Worm (Caenorhabditis elegans) whole organism, early embryonic: Measurements from ENCODE around the gene lrpr-1.

Experiments
- B0310.2 ChIP-seq: sonication (generic microtip); optimal IDR thresholded peaks from 2 replicates; lab custom pipeline; 2016; ENCODE audit warnings: mild to moderate bottlenecking, missing genetic modification characterization, missing compliant biosample characterization
- F13C5.2 ChIP-seq: sonication (generic microtip); optimal IDR thresholded peaks from 2 replicates; lab custom pipeline; 2017; ENCODE audit warnings: mild to moderate bottlenecking, missing genetic modification characterization, inconsistent platforms, missing compliant biosample characterization
- aly-1 ChIP-seq: sonication (generic microtip); optimal IDR thresholded peaks from 2 replicates; lab custom pipeline; 2016; ENCODE audit warnings: missing genetic modification characterization, missing compliant biosample characterization
- ama-1 ChIP-seq: fragments of 150-350 bp; optimal IDR thresholded peaks from 2 replicates; lab custom pipeline; 2014
- ceh-13 ChIP-seq: fragments of 200-800 bp; sonication (Bioruptor generic); optimal IDR thresholded peaks from 2 replicates; lab custom pipeline; 2018; ENCODE audit warnings: mild to moderate bottlenecking, missing genetic modification characterization, missing compliant biosample characterization
- ceh-36 ChIP-seq: sonication (generic microtip); optimal IDR thresholded peaks from 2 replicates; lab custom pipeline; 2016; ENCODE audit warnings: missing genetic modification characterization, inconsistent platforms, missing compliant biosample characterization
- ets-7 ChIP-seq: sonication (generic microtip); optimal IDR thresholded peaks from 2 replicates; lab custom pipeline; 2016; ENCODE audit warnings: missing genotype, missing genetic modification characterization, missing compliant biosample characterization
- flt-1 ChIP-seq: fragments of 200-800 bp; sonication (Bioruptor generic); IDR thresholded peaks from 2 replicates; pipeline ENCODE4 v1.3.6; 2022; ENCODE audit warnings: missing genetic modification characterization, missing compliant biosample characterization
- hmbx-1 ChIP-seq: sonication (generic microtip); optimal IDR thresholded peaks from 2 replicates; lab custom pipeline; 2016; ENCODE audit warnings: mild to moderate bottlenecking, missing genetic modification characterization, missing compliant biosample characterization
- hmg-4 ChIP-seq: fragments of 200-800 bp; sonication (Bioruptor generic); optimal IDR thresholded peaks from 2 replicates; lab custom pipeline; 2018; ENCODE audit warnings: mild to moderate bottlenecking, missing genetic modification characterization, missing compliant biosample characterization
- hnd-1 ChIP-seq: sonication (generic microtip); optimal IDR thresholded peaks from 2 replicates; lab custom pipeline; 2016; ENCODE audit warnings: missing genetic modification characterization, missing compliant biosample characterization
- pes-1 ChIP-seq: fragments of 200-800 bp; sonication (Bioruptor generic); IDR thresholded peaks from 2 replicates; pipeline ENCODE4 v1.3.6; 2022; ENCODE audit warnings: missing genetic modification reagents, missing genetic modification characterization, missing compliant biosample characterization
- scrt-1 ChIP-seq: fragments of 200-800 bp; sonication (Bioruptor generic); IDR thresholded peaks from 2 replicates; pipeline ENCODE4 v1.3.6; 2022; ENCODE audit warnings: missing genetic modification characterization, missing compliant biosample characterization
- sea-1 ChIP-seq: fragments of 200-800 bp; sonication (Bioruptor generic); conservative IDR thresholded peaks from 2 replicates; pipeline ENCODE4 v1.3.6; 2022; ENCODE audit warnings: missing genetic modification characterization, missing compliant biosample characterization
- tbx-11 ChIP-seq: fragments of 200-800 bp; sonication (Bioruptor generic); IDR thresholded peaks from 2 replicates; pipeline ENCODE4 v1.3.6; 2022; ENCODE audit warnings: missing genetic modification characterization, missing compliant biosample characterization
- tbx-37 ChIP-seq: fragments of 200-800 bp; sonication (Bioruptor generic); conservative IDR thresholded peaks from 2 replicates; pipeline ENCODE4 v1.3.6; 2022; ENCODE audit warnings: missing genetic modification reagents, missing genetic modification characterization, missing compliant biosample characterization
- tra-4 ChIP-seq: sonication (generic microtip); optimal IDR thresholded peaks from 2 replicates; lab custom pipeline; 2017; ENCODE audit warnings: missing genetic modification characterization, missing compliant biosample characterization

Gene lrpr-1

ce11 chrV:5883735-5884134 is 34.0 kb downstream of the lrpr-1 start, which contains the start of gene C04E6.8:
TSS of gene C04E6.8 (minus strand) at chrV:5883835.
- TF ChIP-seq hmg-4 (GFP tag; lab: Kevin White, UChicago), result no peak
- no peak for TF ChIP-seq ceh-13
- TF ChIP-seq F13C5.2 (tag; lab: Kevin White, UChicago), result no peak
- no peak for TF ChIP-seq flt-1 (GFP tag; lab: Robert Waterston, UW)
- no peak for TF ChIP-seq sea-1
- no peak for TF ChIP-seq tra-4 (tag; lab: Kevin White, UChicago)
- TF ChIP-seq scrt-1, result no peak
- TF ChIP-seq aly-1 (tag; lab: Kevin White, UChicago), result no peak
- no peak for TF ChIP-seq ets-7 (tag; lab: Kevin White, UChicago)

DNA sequence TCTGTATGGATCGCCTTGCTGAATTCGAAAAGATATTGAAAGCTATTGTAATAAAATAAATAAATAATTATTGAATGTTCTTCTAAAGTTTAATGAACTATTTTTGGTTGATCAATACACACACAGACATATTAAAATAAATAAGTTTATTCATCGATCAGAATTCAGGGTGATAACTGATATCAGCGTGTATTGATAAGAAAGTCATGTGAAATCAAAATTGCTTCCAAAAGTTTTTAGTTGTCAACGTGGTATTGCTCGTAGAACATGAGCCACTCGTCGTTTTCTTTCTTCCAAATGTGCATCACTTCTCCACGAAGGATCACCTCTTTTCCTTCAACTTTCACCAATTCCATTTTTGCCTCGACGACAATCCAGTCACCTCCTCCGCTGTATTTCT is 35.3 kb downstream of the lrpr-1 start:
- TF ChIP-seq ceh-13 (no peak), pes-1 (GFP tag; lab: Robert Waterston, UW) (no peak), ceh-36 (tag; lab: Kevin White, UChicago) (no peak), sea-1 (no peak), tra-4 (tag; lab: Kevin White, UChicago) (no peak), ama-1 (lab: Kevin White, UChicago) (no peak), scrt-1 (no peak), hmg-4 (GFP tag; lab: Kevin White, UChicago) (no peak)

- TF ChIP-seq tra-4 (tag; lab: Kevin White, UChicago) (no peak), ama-1 (lab: Kevin White, UChicago) (no peak), ets-7 (tag; lab: Kevin White, UChicago) (no peak)
Observed at ce11 chrV:5880064-5880463, 37.6 kb downstream of the lrpr-1 start, which contains the start of gene C02G6.3. TSS of gene C02G6.3 (plus strand) at chrV:5880364.

DNA sequence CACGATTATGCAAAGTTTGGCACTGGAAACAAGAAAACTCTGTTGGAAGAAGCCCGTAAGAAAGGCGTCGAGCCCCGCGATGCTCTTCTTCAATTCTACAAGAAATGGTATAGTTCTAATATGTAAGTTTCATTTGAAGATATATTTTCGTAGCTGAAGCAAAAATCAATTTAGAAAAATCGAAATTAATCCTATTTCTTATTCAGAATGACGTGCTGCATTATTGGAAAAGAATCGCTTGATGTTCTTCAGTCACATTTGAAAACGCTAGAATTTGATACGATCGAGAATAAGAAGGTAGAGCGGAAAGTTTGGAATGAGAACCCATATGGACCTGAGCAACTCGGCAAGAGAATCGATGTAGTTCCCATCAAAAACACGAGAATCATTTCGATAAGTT is 40.7 kb downstream of the lrpr-1 start:
- TF ChIP-seq ama-1 (lab: Kevin White, UChicago) (no peak), B0310.2 (no peak), scrt-1 (no peak), tbx-11 (no peak), sea-1 (no peak), ceh-13 (no peak), F13C5.2 (tag; lab: Kevin White, UChicago) (no peak), hmg-4 (GFP tag; lab: Kevin White, UChicago) (no peak), hnd-1 (tag; lab: Kevin White, UChicago) (no peak), ets-7 (tag; lab: Kevin White, UChicago) (no peak), tbx-37 (GFP tag; lab: Robert Waterston, UW) (no peak), ceh-36 (tag; lab: Kevin White, UChicago) (no peak), flt-1 (GFP tag; lab: Robert Waterston, UW) (no peak), pes-1 (GFP tag; lab: Robert Waterston, UW) (no peak)

- TF ChIP-seq ceh-13, result no peak
Observed at ce11 chrV:5871759-5872158, 45.9 kb downstream of the lrpr-1 start, which contains the start of gene C02G6.2. TSS of gene C02G6.2 (plus strand) at chrV:5872059.

DNA sequence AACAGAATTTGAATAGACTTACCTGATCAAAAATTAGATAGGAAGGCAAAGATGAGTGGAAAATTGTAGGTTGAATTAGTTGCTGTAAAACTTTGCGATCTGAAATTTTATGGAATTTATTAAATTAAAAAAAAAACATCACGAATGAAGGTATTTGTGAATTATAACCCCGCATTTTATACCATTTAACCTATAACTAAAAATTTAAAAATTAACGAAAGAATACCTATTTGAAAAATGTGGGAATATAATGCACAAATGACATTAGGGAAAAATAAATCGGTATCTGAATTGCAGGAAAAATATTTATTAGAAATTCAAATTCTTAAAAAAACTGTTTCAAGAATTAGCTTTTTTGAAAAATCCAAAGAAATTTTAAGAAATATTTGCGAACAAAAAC is 48.5 kb downstream of the lrpr-1 start, which contains the start of gene F26F12.4:
F26F12.4 (minus strand) TSS at position 101 of the 400 bp plus-strand sequence.
- TF ChIP-seq tbx-11 (no peak), hmg-4 (GFP tag; lab: Kevin White, UChicago) (no peak), B0310.2 (no peak), ceh-36 (tag; lab: Kevin White, UChicago) (no peak), ama-1 (lab: Kevin White, UChicago) (no peak), tra-4 (tag; lab: Kevin White, UChicago) (no peak), flt-1 (GFP tag; lab: Robert Waterston, UW) (no peak), hnd-1 (tag; lab: Kevin White, UChicago) (no peak), ets-7 (tag; lab: Kevin White, UChicago) (no peak), aly-1 (tag; lab: Kevin White, UChicago) (no peak), hmbx-1 (tag; lab: Kevin White, UChicago) (no peak), ceh-13 (no peak), sea-1 (no peak), tbx-37 (GFP tag; lab: Robert Waterston, UW) (no peak), F13C5.2 (tag; lab: Kevin White, UChicago) (no peak), scrt-1 (no peak), pes-1 (GFP tag; lab: Robert Waterston, UW) (no peak)

DNA sequence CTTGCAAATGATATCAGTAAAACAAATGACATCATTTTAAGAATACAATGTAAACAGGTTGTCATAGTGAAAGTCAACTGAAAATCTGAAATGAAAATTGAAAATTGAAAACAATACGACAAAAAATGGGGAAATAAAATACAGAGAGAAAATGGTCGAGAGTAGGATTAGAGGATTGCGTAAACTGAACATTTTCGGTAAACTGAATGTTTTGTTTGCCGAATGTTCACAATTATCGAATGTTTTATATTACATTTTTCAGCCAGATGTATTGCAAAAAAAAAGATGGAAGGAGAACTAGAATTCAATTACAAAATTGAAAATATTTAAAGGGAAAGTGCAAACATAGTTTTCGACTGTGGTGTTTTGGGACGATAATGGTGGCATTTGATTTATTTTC is 52.6 kb downstream of the lrpr-1 start, which contains the start of gene F26F12.5:
F26F12.5 (minus strand) TSS at position 101 of the 400 bp plus-strand sequence.
- TF ChIP-seq sea-1 (no peak), ceh-36 (tag; lab: Kevin White, UChicago) (no peak), ceh-13 (no peak), hnd-1 (tag; lab: Kevin White, UChicago) (no peak), tbx-11 (no peak), pes-1 (GFP tag; lab: Robert Waterston, UW) (no peak), tbx-37 (GFP tag; lab: Robert Waterston, UW) (no peak), flt-1 (GFP tag; lab: Robert Waterston, UW) (no peak), B0310.2 (no peak), scrt-1 (no peak), ets-7 (tag; lab: Kevin White, UChicago) (no peak), aly-1 (tag; lab: Kevin White, UChicago) (no peak), tra-4 (tag; lab: Kevin White, UChicago) (no peak), hmbx-1 (tag; lab: Kevin White, UChicago) (no peak), ama-1 (lab: Kevin White, UChicago) (no peak), hmg-4 (GFP tag; lab: Kevin White, UChicago) (no peak), F13C5.2 (tag; lab: Kevin White, UChicago) (no peak)
